Worm (Caenorhabditis elegans): ENCODE results near the gene zipt-16.

Gene zipt-16

DNA sequence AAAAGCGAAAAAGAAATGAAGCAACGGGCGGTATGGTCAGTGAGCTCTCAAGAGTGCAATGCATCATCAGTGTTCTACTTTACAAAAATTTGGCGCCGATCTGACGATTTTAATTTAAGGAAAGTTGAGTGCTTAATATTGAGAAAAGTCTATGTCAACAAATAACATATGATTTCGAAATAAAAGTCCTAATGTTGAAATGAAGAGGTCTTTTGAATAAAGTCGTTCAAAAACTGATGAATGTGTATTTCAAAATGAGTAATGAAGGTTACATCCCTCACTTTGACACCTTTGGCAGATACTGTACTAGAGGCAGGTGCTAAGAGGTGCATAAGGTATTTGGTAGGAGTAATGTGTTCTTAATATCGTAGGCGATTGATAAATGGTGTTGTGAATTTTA, 34.7 kb downstream of the zipt-16 start:
- no peak for TF ChIP-seq lin-1 (GFP tag; IDR thresholded peaks at IDR 0.05)
- peak in 1 of 2 experiments; percentile 92 for TF ChIP-seq unc-62 (GFP tag; optimal IDR thresholded peaks at IDR 0.05 in 1 of 2)
- no peak for TF ChIP-seq unc-62 (tag; optimal IDR thresholded peaks at IDR 0.05)

ce11 chrV:11499786-11500185, 37.0 kb downstream of the zipt-16 start:
- TF ChIP-seq Y5F2A.4 (GFP tag; optimal IDR thresholded peaks at IDR 0.05) (no peak), nhr-111 (GFP tag; optimal IDR thresholded peaks at IDR 0.05) (no peak), spr-3 (GFP tag; optimal IDR thresholded peaks at IDR 0.05) (no peak), mep-1 (tag; optimal IDR thresholded peaks at IDR 0.05) (no peak), spr-1 (tag; optimal IDR thresholded peaks at IDR 0.05) (no peak), nhr-28 (tag; optimal IDR thresholded peaks at IDR 0.05) (peak; percentile 22), unc-62 (GFP tag; optimal IDR thresholded peaks at IDR 0.05 in 1 of 2) (peak in 1 of 2 experiments; percentile 92), unc-62 (tag; optimal IDR thresholded peaks at IDR 0.05) (no peak), mdt-29 (GFP tag; IDR thresholded peaks at IDR 0.05) (no peak), mxl-3 (GFP tag; optimal IDR thresholded peaks at IDR 0.05) (peak; percentile 9)

DNA sequence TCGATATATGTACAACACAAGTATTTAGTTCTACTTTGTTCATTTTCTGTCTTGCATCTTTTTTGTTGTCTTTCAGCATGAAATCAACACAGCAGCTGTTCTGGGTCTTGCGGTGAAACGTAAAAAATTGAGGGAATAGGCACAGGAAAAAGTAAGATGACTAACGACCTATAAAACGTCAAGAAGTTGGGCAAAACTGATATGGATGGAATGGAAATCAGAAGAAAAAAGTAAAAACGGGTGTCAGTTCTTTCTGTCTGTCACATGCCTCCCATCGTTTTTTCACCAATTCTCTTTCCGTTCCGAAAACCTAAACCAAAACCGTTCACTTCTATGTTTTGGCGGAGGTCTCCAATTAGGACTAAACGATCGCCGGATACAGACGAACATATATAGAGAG, 38.2 kb downstream of the zipt-16 start:
- peak; percentile 30 for TF ChIP-seq dmd-6 (GFP tag; IDR thresholded peaks at IDR 0.05)
- TF ChIP-seq dve-1 (tag; optimal IDR thresholded peaks at IDR 0.05; ENCODE audit: insufficient read depth): peak; percentile 18
- no peak for TF ChIP-seq dmd-9 (GFP tag; IDR thresholded peaks at IDR 0.05)
- TF ChIP-seq hlh-11 (tag; optimal IDR thresholded peaks at IDR 0.05): peak; percentile 52
- TF ChIP-seq ceh-20 (GFP tag; IDR thresholded peaks at IDR 0.05): no peak
- TF ChIP-seq nhr-28 (tag; optimal IDR thresholded peaks at IDR 0.05): peak; percentile 44

ce11 chrV:11503081-11503751, 40.4 kb downstream of the zipt-16 start, which contains the start of gene C55A6.12:
Gene C55A6.12, minus strand, starts transcription at chrV:11503131.
- peak in 1 of 2 experiments; percentile 3 for TF ChIP-seq unc-62 (GFP tag; optimal IDR thresholded peaks at IDR 0.05 in 1 of 2)
- no peak for TF ChIP-seq unc-62 (tag; optimal IDR thresholded peaks at IDR 0.05)
- TF ChIP-seq nhr-48 (tag; optimal IDR thresholded peaks at IDR 0.05): no peak
- no peak for TF ChIP-seq sdz-12 (GFP tag; optimal IDR thresholded peaks at IDR 0.05)
- no peak for TF ChIP-seq Y48G9A.11 (GFP tag; IDR thresholded peaks at IDR 0.05)
- TF ChIP-seq nhr-25 (tag; optimal IDR thresholded peaks at IDR 0.05; ENCODE audit: borderline replicate concordance, insufficient read depth): no peak
- TF ChIP-seq skn-1 (tag; optimal IDR thresholded peaks at IDR 0.05): no peak
- TF ChIP-seq dpl-1 (GFP tag; optimal IDR thresholded peaks at IDR 0.05): peak; percentile 79
- TF ChIP-seq Y75B8A.6 (GFP tag; IDR thresholded peaks at IDR 0.05): no peak
- no peak for TF ChIP-seq F26F4.8 (GFP tag; conservative IDR thresholded peaks at IDR 0.05)
- no peak for TF ChIP-seq dmd-9 (GFP tag; IDR thresholded peaks at IDR 0.05)
- no peak for TF ChIP-seq nhr-111 (GFP tag; optimal IDR thresholded peaks at IDR 0.05)
- TF ChIP-seq ZK337.2 (GFP tag; IDR thresholded peaks at IDR 0.05): no peak
- no peak for TF ChIP-seq F10B5.3 (tag; optimal IDR thresholded peaks at IDR 0.05)
- peak in 1 of 2 experiments; percentile 24 for TF ChIP-seq lsy-2 (tag; optimal IDR thresholded peaks at IDR 0.05)
- TF ChIP-seq set-16 (GFP tag; IDR thresholded peaks at IDR 0.05): no peak
- TF ChIP-seq lin-1 (GFP tag; IDR thresholded peaks at IDR 0.05): no peak
- TF ChIP-seq cey-2 (tag; optimal IDR thresholded peaks at IDR 0.05; ENCODE audit: borderline replicate concordance, insufficient read depth): no peak
- TF ChIP-seq egl-27 (tag; optimal IDR thresholded peaks at IDR 0.05): no peak
- TF ChIP-seq mdt-29 (GFP tag; IDR thresholded peaks at IDR 0.05): no peak
- TF ChIP-seq Y105C5A.15 (GFP tag; IDR thresholded peaks at IDR 0.05): no peak
- TF ChIP-seq lin-13 (GFP tag; optimal IDR thresholded peaks at IDR 0.05): no peak
- no peak for TF ChIP-seq hmg-1.1 (GFP tag; IDR thresholded peaks at IDR 0.05)
- no peak for TF ChIP-seq aly-2 (tag; optimal IDR thresholded peaks at IDR 0.05)

Data from whole organism, L4 larva.